Worm (Caenorhabditis elegans) whole organism, L1 larva: ENCODE measurements around the gene Y45F3A.1.

Source experiments
- C16A3.4 ChIP-seq: fragments of 150-350 bp; optimal IDR thresholded peaks from 2 replicates; lab custom pipeline; 2014; ENCODE audit warnings: missing biosample characterization, missing genetic modification characterization
- alr-1 ChIP-seq: fragments of 200-800 bp; sonication (Bioruptor generic); optimal IDR thresholded peaks from 2 replicates; lab custom pipeline; 2018; ENCODE audit warnings: borderline replicate concordance, mild to moderate bottlenecking, missing genetic modification characterization, missing compliant biosample characterization
- aly-2 ChIP-seq: fragments of 150-350 bp; optimal IDR thresholded peaks from 2 replicates; lab custom pipeline; 2014; ENCODE audit warnings: missing biosample characterization, missing genetic modification characterization
- ama-1 ChIP-seq: fragments of 150-350 bp; optimal IDR thresholded peaks from 2 replicates; lab custom pipeline; 2014
- fos-1 ChIP-seq: fragments of 150-350 bp; optimal IDR thresholded peaks from 2 replicates; lab custom pipeline; 2014; ENCODE audit warnings: missing biosample characterization, missing genetic modification characterization
- mef-2 ChIP-seq: fragments of 150-350 bp; optimal IDR thresholded peaks from 2 replicates; lab custom pipeline; 2014; ENCODE audit warnings: missing biosample characterization, missing genetic modification characterization
- pqm-1 ChIP-seq: sonication (generic microtip); optimal IDR thresholded peaks from 3 replicates; lab custom pipeline; 2017; ENCODE audit warnings: missing biosample characterization, missing genetic modification characterization
- tbx-2 ChIP-seq: sonication (generic microtip); optimal IDR thresholded peaks from 2 replicates; lab custom pipeline; 2016; ENCODE audit warnings: missing genetic modification characterization, missing compliant biosample characterization

ce11 chrIII:10533310-10533709 lies 28.4 kb downstream of the Y45F3A.1 start:
- TF ChIP-seq mef-2 (tag; lab: Kevin White, UChicago) (no peak), fos-1 (tag; lab: Kevin White, UChicago) (no peak), ama-1 (lab: Kevin White, UChicago) (no peak), pqm-1 (no peak), alr-1 (tag; lab: Kevin White, UChicago) (no peak), tbx-2 (tag; lab: Kevin White, UChicago) (no peak), C16A3.4 (tag; lab: Kevin White, UChicago) (no peak), aly-2 (tag; lab: Kevin White, UChicago) (no peak)
